Fruit fly (Drosophila melanogaster): ENCODE data around the gene CG8100.

The CG8100 gene

DNA sequence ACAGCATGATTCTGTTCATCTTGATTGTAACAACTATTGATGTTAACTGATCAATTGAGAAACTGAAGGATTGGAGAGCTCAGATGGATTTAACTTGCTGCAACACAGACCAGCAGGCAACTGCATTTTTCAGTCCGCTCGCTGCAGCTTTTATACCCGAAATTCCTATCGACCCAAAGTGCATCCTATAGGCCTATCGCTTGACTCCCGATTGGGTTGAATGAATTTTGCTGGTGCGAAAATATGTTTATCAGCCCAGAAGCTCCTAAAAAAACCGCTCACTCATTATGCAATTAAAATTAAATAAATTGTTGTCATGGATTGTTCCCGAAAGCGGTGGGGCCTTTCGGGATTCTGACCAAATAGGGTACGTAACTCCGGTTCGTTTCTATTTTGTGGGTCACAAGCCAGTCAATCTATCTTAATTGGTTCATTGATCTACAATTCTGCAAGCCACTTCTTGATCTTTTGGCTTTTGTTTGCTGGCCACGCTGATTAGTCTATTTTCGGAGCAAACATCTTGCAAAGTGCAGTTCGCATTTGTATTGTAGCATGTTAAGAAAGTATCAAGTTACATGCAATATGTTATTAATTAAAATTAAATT lies 14.6 kb downstream of the CG8100 start, which contains the start of gene Fbp1:
Gene Fbp1, minus strand, starts transcription at position 113 of the 605 bp plus-strand sequence.
- TF ChIP-seq pan (optimal IDR thresholded peaks at IDR 0.05): no peak
- no peak for TF ChIP-seq EcR (GFP tag; optimal IDR thresholded peaks at IDR 0.05)
- TF ChIP-seq Dll (optimal IDR thresholded peaks at IDR 0.05): no peak
- no peak for TF ChIP-seq psq (optimal IDR thresholded peaks at IDR 0.05)
- TF ChIP-seq usp (GFP tag; optimal IDR thresholded peaks at IDR 0.05): no peak
- no peak for TF ChIP-seq CG8478 (optimal IDR thresholded peaks at IDR 0.05)

dm6 chr3L:14100058-14100457 lies 16.6 kb downstream of the CG8100 start:
- TF ChIP-seq pan (optimal IDR thresholded peaks at IDR 0.05): no peak
- TF ChIP-seq EcR (GFP tag; optimal IDR thresholded peaks at IDR 0.05): no peak
- TF ChIP-seq Dll (optimal IDR thresholded peaks at IDR 0.05): no peak
- no peak for TF ChIP-seq CG8478 (optimal IDR thresholded peaks at IDR 0.05)
- TF ChIP-seq usp (GFP tag; optimal IDR thresholded peaks at IDR 0.05): no peak
- no peak for TF ChIP-seq psq (optimal IDR thresholded peaks at IDR 0.05)

- TF ChIP-seq Dll (optimal IDR thresholded peaks at IDR 0.05) (no peak), usp (GFP tag; optimal IDR thresholded peaks at IDR 0.05) (no peak), psq (optimal IDR thresholded peaks at IDR 0.05) (no peak), CG8478 (optimal IDR thresholded peaks at IDR 0.05) (no peak), pan (optimal IDR thresholded peaks at IDR 0.05) (no peak), EcR (GFP tag; optimal IDR thresholded peaks at IDR 0.05) (no peak)
These were observed 18.2 kb downstream of the CG8100 start for dm6 chr3L:14101421-14102130.

- TF ChIP-seq EcR (GFP tag; optimal IDR thresholded peaks at IDR 0.05) (no peak), pan (optimal IDR thresholded peaks at IDR 0.05) (no peak), CG8478 (optimal IDR thresholded peaks at IDR 0.05) (no peak), usp (GFP tag; optimal IDR thresholded peaks at IDR 0.05) (no peak), Dll (optimal IDR thresholded peaks at IDR 0.05) (no peak)
These were observed 21.6 kb downstream of the CG8100 start for dm6 chr3L:14104988-14105387.

dm6 chr3L:14108068-14108520 lies 24.7 kb downstream of the CG8100 start, which contains the start of gene Sox21a:
Sox21a (minus strand) TSS chr3L:14108118.
- no peak for TF ChIP-seq Dll (optimal IDR thresholded peaks at IDR 0.05)

- TF ChIP-seq EcR (GFP tag; optimal IDR thresholded peaks at IDR 0.05) (no peak), CG8478 (optimal IDR thresholded peaks at IDR 0.05) (no peak), psq (optimal IDR thresholded peaks at IDR 0.05) (no peak), pan (optimal IDR thresholded peaks at IDR 0.05) (no peak), usp (GFP tag; optimal IDR thresholded peaks at IDR 0.05) (no peak)
These were observed 26.4 kb downstream of the CG8100 start for dm6 chr3L:14109831-14110230.

DNA sequence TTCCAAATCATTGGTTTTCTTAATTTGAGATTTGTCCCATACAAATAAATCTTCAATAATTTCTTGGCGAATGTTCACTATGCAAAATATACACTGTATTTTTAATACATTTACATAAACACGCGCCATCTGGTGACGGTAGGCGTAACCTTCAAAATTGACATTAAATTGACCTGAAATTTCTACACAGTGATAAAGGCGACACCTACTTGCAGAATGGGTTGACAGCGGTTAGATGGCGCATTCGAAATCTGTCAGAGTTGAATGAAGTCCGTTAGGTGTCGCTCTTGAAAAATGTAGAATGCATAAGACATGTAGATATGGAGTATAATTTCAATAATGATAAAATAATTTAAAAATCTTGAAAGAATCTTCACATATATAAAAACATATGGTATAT lies 28.0 kb downstream of the CG8100 start:
- TF ChIP-seq usp (GFP tag; optimal IDR thresholded peaks at IDR 0.05) (no peak), CG8478 (optimal IDR thresholded peaks at IDR 0.05) (peak; percentile 8)

DNA sequence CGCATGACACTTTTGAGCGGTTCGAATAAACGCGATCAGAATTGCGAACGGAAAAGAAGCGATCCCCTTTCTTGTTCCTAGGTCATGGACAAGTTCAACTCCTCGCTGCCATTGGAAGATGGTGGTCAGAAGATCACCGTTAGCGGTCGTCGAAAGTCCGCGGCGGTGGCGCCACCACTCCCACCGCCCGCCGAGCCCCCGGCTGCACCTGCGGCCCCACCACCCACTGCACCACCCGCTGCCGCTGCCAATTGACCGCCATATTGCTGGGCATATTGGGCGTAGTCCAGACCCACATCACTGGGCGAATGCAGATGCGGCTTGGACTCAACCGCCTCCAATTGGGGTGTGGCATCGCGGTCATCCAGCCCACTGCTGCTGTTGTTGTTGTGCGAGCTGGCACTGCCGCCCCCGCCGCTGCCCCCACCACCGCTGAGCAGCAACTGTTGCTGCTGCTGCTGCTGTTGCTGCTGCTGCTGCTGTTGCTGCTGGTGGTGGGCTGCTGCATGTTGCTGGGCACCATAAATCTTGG lies 29.6 kb downstream of the CG8100 start:
- TF ChIP-seq usp (GFP tag; optimal IDR thresholded peaks at IDR 0.05) (no peak), psq (optimal IDR thresholded peaks at IDR 0.05) (no peak), Dll (optimal IDR thresholded peaks at IDR 0.05) (no peak), pan (optimal IDR thresholded peaks at IDR 0.05) (no peak), CG8478 (optimal IDR thresholded peaks at IDR 0.05) (no peak), EcR (GFP tag; optimal IDR thresholded peaks at IDR 0.05) (no peak)

dm6 chr3L:14114084-14114483 lies 30.7 kb downstream of the CG8100 start:
- no peak for TF ChIP-seq CG8478 (optimal IDR thresholded peaks at IDR 0.05)
- no peak for TF ChIP-seq usp (GFP tag; optimal IDR thresholded peaks at IDR 0.05)
- TF ChIP-seq Dll (optimal IDR thresholded peaks at IDR 0.05): no peak
- TF ChIP-seq pan (optimal IDR thresholded peaks at IDR 0.05): no peak
- no peak for TF ChIP-seq psq (optimal IDR thresholded peaks at IDR 0.05)
- no peak for TF ChIP-seq EcR (GFP tag; optimal IDR thresholded peaks at IDR 0.05)

DNA sequence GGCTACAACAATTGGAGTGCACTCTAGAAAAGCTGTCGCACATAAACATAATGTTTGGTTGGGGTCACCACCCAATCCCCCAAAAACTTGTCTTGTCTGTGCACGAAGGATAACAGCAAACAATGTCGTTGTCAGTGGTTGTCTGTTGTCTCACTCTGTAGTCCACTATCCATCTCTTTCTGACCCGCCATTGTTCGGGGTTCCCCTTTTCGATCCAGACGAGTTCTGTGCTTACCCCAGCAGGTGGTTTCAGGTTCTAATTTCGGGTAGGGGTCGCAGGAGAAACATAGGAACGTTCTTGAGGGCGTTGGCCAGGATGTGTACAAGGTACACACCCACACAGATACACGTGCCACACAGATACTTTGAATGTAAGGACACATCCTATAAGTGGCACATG lies 35.4 kb downstream of the CG8100 start:
- TF ChIP-seq psq (optimal IDR thresholded peaks at IDR 0.05): no peak
- TF ChIP-seq Dll (optimal IDR thresholded peaks at IDR 0.05): no peak
- TF ChIP-seq usp (GFP tag; optimal IDR thresholded peaks at IDR 0.05): no peak
- no peak for TF ChIP-seq pan (optimal IDR thresholded peaks at IDR 0.05)
- no peak for TF ChIP-seq CG8478 (optimal IDR thresholded peaks at IDR 0.05)
- TF ChIP-seq EcR (GFP tag; optimal IDR thresholded peaks at IDR 0.05): no peak

dm6 chr3L:14122048-14122447 lies 38.6 kb downstream of the CG8100 start:
- no peak for TF ChIP-seq psq (optimal IDR thresholded peaks at IDR 0.05)
- TF ChIP-seq usp (GFP tag; optimal IDR thresholded peaks at IDR 0.05): no peak

DNA sequence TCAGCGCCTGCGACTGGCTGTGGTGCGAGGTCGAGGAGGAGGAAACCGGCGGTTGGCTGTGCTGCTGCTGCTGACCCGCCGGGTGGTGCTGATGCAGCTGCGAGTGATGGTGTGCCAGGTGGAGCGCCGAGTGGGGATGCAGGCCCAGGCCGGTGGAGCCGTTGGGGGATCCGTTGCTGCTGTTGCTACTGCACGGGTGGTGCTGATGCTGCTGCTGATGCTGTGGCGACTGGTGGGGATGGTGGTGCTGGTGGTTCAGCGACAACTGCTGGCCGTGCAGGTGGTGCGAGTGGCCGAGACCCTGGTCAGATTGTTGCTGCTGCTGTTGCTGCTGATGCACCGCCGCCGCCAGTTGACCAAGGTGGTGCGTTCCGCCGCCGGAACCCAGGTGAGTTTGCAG lies 42.2 kb downstream of the CG8100 start:
- TF ChIP-seq usp (GFP tag; optimal IDR thresholded peaks at IDR 0.05) (no peak), psq (optimal IDR thresholded peaks at IDR 0.05) (no peak), CG8478 (optimal IDR thresholded peaks at IDR 0.05) (no peak), pan (optimal IDR thresholded peaks at IDR 0.05) (no peak), EcR (GFP tag; optimal IDR thresholded peaks at IDR 0.05) (no peak), Dll (optimal IDR thresholded peaks at IDR 0.05) (no peak)
